Worm (Caenorhabditis elegans) whole organism, late embryonic: ENCODE results near the gene nmt-1.

Experiments
- C08G9.2 ChIP-seq: sonication (generic microtip); optimal IDR thresholded peaks from 2 replicates; lab custom pipeline; 2016; ENCODE audit warnings: mild to moderate bottlenecking, missing genetic modification characterization, moderate library complexity, missing compliant biosample characterization
- C38D4.7 ChIP-seq: fragments of 200-800 bp; sonication (Bioruptor generic); optimal IDR thresholded peaks from 2 replicates; lab custom pipeline; 2018; ENCODE audit warnings: mild to moderate bottlenecking, missing genetic modification characterization, moderate library complexity, missing compliant biosample characterization
- ceh-14 ChIP-seq: sonication (generic microtip); optimal IDR thresholded peaks from 2 replicates; lab custom pipeline; 2016; ENCODE audit warnings: missing genotype, missing genetic modification characterization, missing compliant biosample characterization
- ceh-18 ChIP-seq: sonication (generic microtip); optimal IDR thresholded peaks from 2 replicates; lab custom pipeline; 2016; ENCODE audit warnings: missing genetic modification characterization, missing compliant biosample characterization
- ceh-19 ChIP-seq: fragments of 200-800 bp; sonication (Bioruptor generic); optimal IDR thresholded peaks from 2 replicates; lab custom pipeline; 2018; ENCODE audit warnings: mild to moderate bottlenecking, missing genetic modification characterization, missing compliant biosample characterization
- ceh-22 ChIP-seq: sonication (generic microtip); optimal IDR thresholded peaks from 2 replicates; lab custom pipeline; 2017; ENCODE audit warnings: missing biosample characterization, missing genetic modification characterization
- ceh-30 ChIP-seq: fragments of 150-350 bp; optimal IDR thresholded peaks from 2 replicates; lab custom pipeline; 2014; ENCODE audit warnings: missing biosample characterization, missing genetic modification characterization
- ceh-31 ChIP-seq: sonication (generic microtip); optimal IDR thresholded peaks from 2 replicates; lab custom pipeline; 2016; ENCODE audit warnings: missing genetic modification characterization, missing compliant biosample characterization
- ceh-34 ChIP-seq: sonication (generic microtip); optimal IDR thresholded peaks from 2 replicates; lab custom pipeline; 2016; ENCODE audit warnings: mild to moderate bottlenecking, missing genetic modification characterization, missing compliant biosample characterization
- ceh-45 ChIP-seq: fragments of 200-800 bp; sonication (Bioruptor generic); IDR thresholded peaks from 2 replicates; pipeline ENCODE4 v1.3.6; 2022; ENCODE audit warnings: missing genetic modification reagents, missing genetic modification characterization, missing compliant biosample characterization
- ceh-6 ChIP-seq: fragments of 200-800 bp; sonication (Bioruptor generic); optimal IDR thresholded peaks from 2 replicates; lab custom pipeline; 2018; ENCODE audit warnings: mild to moderate bottlenecking, missing genetic modification characterization, missing compliant biosample characterization
- ceh-9 ChIP-seq: sonication (generic microtip); optimal IDR thresholded peaks from 2 replicates; lab custom pipeline; 2016; ENCODE audit warnings: mild to moderate bottlenecking, missing genetic modification characterization, inconsistent platforms, missing compliant biosample characterization
- che-1 ChIP-seq: sonication (generic microtip); optimal IDR thresholded peaks from 2 replicates; lab custom pipeline; 2016; ENCODE audit warnings: mild to moderate bottlenecking, missing genetic modification characterization, missing compliant biosample characterization
- dmd-4 ChIP-seq: sonication (generic microtip); optimal IDR thresholded peaks from 2 replicates; lab custom pipeline; 2016; ENCODE audit warnings: borderline replicate concordance, missing genetic modification characterization, missing compliant biosample characterization
- dve-1 ChIP-seq: sonication (generic microtip); optimal IDR thresholded peaks from 2 replicates; lab custom pipeline; 2017; ENCODE audit warnings: antibody characterized with exemption, mild to moderate bottlenecking, missing genetic modification characterization, missing compliant biosample characterization
- elt-2 ChIP-seq: sonication (generic microtip); optimal IDR thresholded peaks from 2 replicates; lab custom pipeline; 2016; ENCODE audit warnings: missing genetic modification reagents, missing genetic modification characterization, missing compliant biosample characterization
- elt-4 ChIP-seq: sonication (generic microtip); optimal IDR thresholded peaks from 2 replicates; lab custom pipeline; 2016; ENCODE audit warnings: missing genetic modification characterization, missing compliant biosample characterization
- eyg-1 ChIP-seq: sonication (generic microtip); optimal IDR thresholded peaks from 2 replicates; lab custom pipeline; 2016; ENCODE audit warnings: missing genotype, missing genetic modification characterization, missing compliant biosample characterization
- fax-1 ChIP-seq: sonication (generic microtip); optimal IDR thresholded peaks from 2 replicates; lab custom pipeline; 2016; ENCODE audit warnings: missing genotype, missing genetic modification characterization, missing compliant biosample characterization
- fkh-10 ChIP-seq: fragments of 150-350 bp; optimal IDR thresholded peaks from 2 replicates; lab custom pipeline; 2014; ENCODE audit warnings: missing biosample characterization, missing genetic modification reagents, missing genetic modification characterization
- fkh-6 ChIP-seq: sonication (generic microtip); optimal IDR thresholded peaks from 2 replicates; lab custom pipeline; 2016; ENCODE audit warnings: missing genetic modification characterization, missing compliant biosample characterization
- gmeb-2 ChIP-seq: sonication (generic microtip); optimal IDR thresholded peaks from 2 replicates; lab custom pipeline; 2016; ENCODE audit warnings: missing genetic modification characterization, inconsistent platforms, missing compliant biosample characterization
- hlh-15 ChIP-seq: sonication (generic microtip); optimal IDR thresholded peaks from 2 replicates; lab custom pipeline; 2016; ENCODE audit warnings: missing genetic modification characterization, missing compliant biosample characterization
- hlh-6 ChIP-seq: sonication (generic microtip); optimal IDR thresholded peaks from 2 replicates; lab custom pipeline; 2016; ENCODE audit warnings: missing genotype, missing genetic modification characterization, missing compliant biosample characterization
- lim-6 ChIP-seq: sonication (generic microtip); optimal IDR thresholded peaks from 2 replicates; lab custom pipeline; 2016; ENCODE audit warnings: missing genetic modification characterization, missing compliant biosample characterization
- lin-11 ChIP-seq: fragments of 200-800 bp; sonication (Bioruptor generic); optimal IDR thresholded peaks from 2 replicates; lab custom pipeline; 2018; ENCODE audit warnings: mild to moderate bottlenecking, missing genetic modification characterization, missing compliant biosample characterization
- madf-2 ChIP-seq: sonication (generic microtip); optimal IDR thresholded peaks from 2 replicates; lab custom pipeline; 2017; ENCODE audit warnings: missing genetic modification characterization, missing compliant biosample characterization
- mec-3 ChIP-seq: sonication (generic microtip); optimal IDR thresholded peaks from 2 replicates; lab custom pipeline; 2016; ENCODE audit warnings: borderline replicate concordance, missing genetic modification characterization, missing compliant biosample characterization
- nfya-1 ChIP-seq: sonication (generic microtip); optimal IDR thresholded peaks from 2 replicates; lab custom pipeline; 2017; ENCODE audit warnings: missing genetic modification characterization, mild to moderate bottlenecking, missing compliant biosample characterization, antibody characterized with exemption, moderate library complexity
- nhr-11 ChIP-seq: fragments of 150-350 bp; optimal IDR thresholded peaks from 2 replicates; lab custom pipeline; 2014; ENCODE audit warnings: missing biosample characterization, missing genetic modification characterization
- nhr-232 ChIP-seq: sonication (generic microtip); optimal IDR thresholded peaks from 2 replicates; lab custom pipeline; 2016; ENCODE audit warnings: missing genetic modification characterization, missing compliant biosample characterization
- npax-4 ChIP-seq: sonication (generic microtip); optimal IDR thresholded peaks from 2 replicates; lab custom pipeline; 2016; ENCODE audit warnings: missing genetic modification characterization, missing compliant biosample characterization
- odd-2 ChIP-seq: sonication (generic microtip); optimal IDR thresholded peaks from 2 replicates; lab custom pipeline; 2017; ENCODE audit warnings: antibody characterized with exemption, mild to moderate bottlenecking, missing genetic modification characterization, missing compliant biosample characterization
- pag-3 ChIP-seq: sonication (generic microtip); optimal IDR thresholded peaks from 2 replicates; lab custom pipeline; 2016; ENCODE audit warnings: missing compliant biosample characterization, missing genetic modification characterization, borderline replicate concordance
- pha-2 ChIP-seq: sonication (generic microtip); optimal IDR thresholded peaks from 2 replicates; lab custom pipeline; 2017; ENCODE audit warnings: mild to moderate bottlenecking, missing genetic modification characterization, missing compliant biosample characterization
- pha-4 ChIP-seq: fragments of 150-350 bp; optimal IDR thresholded peaks from 2 replicates; lab custom pipeline; 2018; ENCODE audit warnings: missing biosample characterization, missing genetic modification reagents, missing genetic modification characterization
- pros-1 ChIP-seq: fragments of 150-350 bp; optimal IDR thresholded peaks from 2 replicates; lab custom pipeline; 2014; ENCODE audit warnings: missing biosample characterization, missing genetic modification reagents, missing genetic modification characterization
- ref-2 ChIP-seq: sonication (generic microtip); optimal IDR thresholded peaks from 2 replicates; lab custom pipeline; 2016; ENCODE audit warnings: missing genetic modification characterization, missing compliant biosample characterization
- rnt-1 ChIP-seq: sonication (generic microtip); optimal IDR thresholded peaks from 2 replicates; lab custom pipeline; 2016; ENCODE audit warnings: missing genetic modification characterization, missing compliant biosample characterization
- sox-2 ChIP-seq: fragments of 200-800 bp; sonication (Bioruptor generic); IDR thresholded peaks from 2 replicates; pipeline ENCODE4 v1.3.6; 2022; ENCODE audit warnings: missing genetic modification reagents, missing genetic modification characterization, missing compliant biosample characterization
- tbx-2 ChIP-seq: sonication (generic microtip); optimal IDR thresholded peaks from 2 replicates; lab custom pipeline; 2016; ENCODE audit warnings: missing genetic modification characterization, missing compliant biosample characterization
- tbx-7 ChIP-seq: sonication (generic microtip); optimal IDR thresholded peaks from 2 replicates; lab custom pipeline; 2016; ENCODE audit warnings: missing genotype, missing genetic modification characterization, missing compliant biosample characterization
- ttx-3 ChIP-seq: sonication (generic microtip); optimal IDR thresholded peaks from 2 replicates; lab custom pipeline; 2016; ENCODE audit warnings: missing genetic modification reagents, missing genetic modification characterization, missing compliant biosample characterization
- unc-3 ChIP-seq, 2 experiments: fragments of 200-800 bp in 1 of 2; sonication (Bioruptor generic) in 1 of 2; sonication (generic microtip) in 1 of 2; conservative IDR thresholded peaks in 1 of 2; optimal IDR thresholded peaks in 1 of 2; 2 replicates each; pipeline versions ENCODE4 v1.3.6 to Lab custom; 2016 to 2022; ENCODE audit warnings: missing compliant biosample characterization in 2 of 2, missing genetic modification characterization in 2 of 2, missing genetic modification reagents in 1 of 2
- unc-42 ChIP-seq: sonication (generic microtip); optimal IDR thresholded peaks from 2 replicates; lab custom pipeline; 2016; ENCODE audit warnings: missing genotype, missing genetic modification characterization, missing compliant biosample characterization
- unc-86 ChIP-seq: sonication (generic microtip); optimal IDR thresholded peaks from 2 replicates; lab custom pipeline; 2016; ENCODE audit warnings: missing genetic modification characterization, missing compliant biosample characterization
- zip-5 ChIP-seq: sonication (generic microtip); optimal IDR thresholded peaks from 2 replicates; lab custom pipeline; 2016; ENCODE audit warnings: missing genetic modification characterization, missing compliant biosample characterization
- ztf-16 ChIP-seq: sonication (generic microtip); optimal IDR thresholded peaks from 2 replicates; lab custom pipeline; 2017; ENCODE audit warnings: missing genetic modification characterization, missing compliant biosample characterization

nmt-1 gene

ce11 chrIII:6138457-6138856 is 22.3 kb upstream of the nmt-1 start (continued):
- TF ChIP-seq unc-42 (tag; lab: Kevin White, UChicago) (no peak), fkh-6 (tag; lab: Kevin White, UChicago) (no peak), npax-4 (tag; lab: Kevin White, UChicago) (no peak), ceh-30 (tag; lab: Kevin White, UChicago) (no peak), mec-3 (tag; lab: Kevin White, UChicago) (no peak), C38D4.7 (GFP tag; lab: Kevin White, UChicago) (peak; percentile 12), pha-2 (tag; lab: Kevin White, UChicago) (no peak), ceh-9 (no peak), gmeb-2 (tag; lab: Kevin White, UChicago) (no peak), madf-2 (no peak), che-1 (tag; lab: Kevin White, UChicago) (no peak), hlh-15 (tag; lab: Kevin White, UChicago) (no peak), ztf-16 (no peak), nhr-232 (tag; lab: Kevin White, UChicago) (peak; percentile 5), unc-86 (no peak), ref-2 (tag; lab: Kevin White, UChicago) (no peak), ceh-6 (no peak), ceh-18 (peak; percentile 79), sox-2 (GFP tag; lab: Robert Waterston, UW) (no peak), odd-2 (no peak), ttx-3 (tag; lab: Kevin White, UChicago) (no peak), lin-11 (tag; lab: Kevin White, UChicago) (no peak), pha-4 (no peak), elt-4 (tag; lab: Kevin White, UChicago) (no peak), eyg-1 (no peak), ceh-34 (peak; percentile 38), fax-1 (tag; lab: Kevin White, UChicago) (no peak), ceh-19 (peak; percentile 48), ceh-14 (tag; lab: Kevin White, UChicago) (no peak), hlh-6 (tag; lab: Kevin White, UChicago) (no peak), unc-3 (GFP tag; conservative IDR thresholded peaks at IDR 0.05; lab: Robert Waterston, UW) (no peak), unc-3 (tag; optimal IDR thresholded peaks at IDR 0.05; lab: Kevin White, UChicago) (no peak), tbx-7 (tag; lab: Kevin White, UChicago) (no peak), fkh-10 (GFP tag; lab: Kevin White, UChicago) (no peak), zip-5 (tag; lab: Kevin White, UChicago) (no peak), ceh-45 (no peak), elt-2 (tag; lab: Kevin White, UChicago) (no peak), nfya-1 (tag; lab: Kevin White, UChicago) (peak; percentile 14), rnt-1 (tag; lab: Kevin White, UChicago) (peak; percentile 49), dve-1 (tag; lab: Kevin White, UChicago) (no peak), pag-3 (no peak), ceh-22 (no peak), C08G9.2 (tag; lab: Kevin White, UChicago) (peak; percentile 32), nhr-11 (tag; lab: Kevin White, UChicago) (no peak)

- TF ChIP-seq madf-2 (peak; percentile 25), ceh-14 (tag; lab: Kevin White, UChicago) (peak; percentile 51), pros-1 (tag; lab: Kevin White, UChicago) (peak; percentile 55), unc-42 (tag; lab: Kevin White, UChicago) (peak; percentile 80), lim-6 (no peak), tbx-2 (tag; lab: Kevin White, UChicago) (peak; percentile 39), ceh-31 (tag; lab: Kevin White, UChicago) (peak; percentile 74), dmd-4 (tag; lab: Kevin White, UChicago) (peak; percentile 15), ceh-18 (peak; percentile 63), fkh-6 (tag; lab: Kevin White, UChicago) (no peak), fax-1 (tag; lab: Kevin White, UChicago) (peak; percentile 6), nfya-1 (tag; lab: Kevin White, UChicago) (peak; percentile 43), ceh-34 (peak; percentile 21), elt-2 (tag; lab: Kevin White, UChicago) (no peak)
- TF ChIP-seq, all 69 proteins: peak for 11
Measured at ce11 chrIII:6137431-6137830, 21.3 kb upstream of the nmt-1 start.
